Worm (Caenorhabditis elegans): Measurements from ENCODE around the gene T14G12.12.

The T14G12.12 gene

ce11 chrX:3788483-3788882 lies 30.2 kb upstream of the T14G12.12 start (continued):
- TF ChIP-seq blmp-1 (tag; optimal IDR thresholded peaks at IDR 0.05; ENCODE audit: insufficient read depth) (no peak), nhr-25 (tag; optimal IDR thresholded peaks at IDR 0.05) (peak; percentile 93), nhr-6 (tag; optimal IDR thresholded peaks at IDR 0.05) (peak; percentile 61), sma-3 (GFP tag; optimal IDR thresholded peaks at IDR 0.05) (peak; percentile 84)

- TF ChIP-seq C34F6.9 (tag; optimal IDR thresholded peaks at IDR 0.05) (peak; percentile 47), nhr-11 (tag; optimal IDR thresholded peaks at IDR 0.05) (no peak), ceh-16 (tag; optimal IDR thresholded peaks at IDR 0.05) (peak; percentile 91), crh-2 (tag; optimal IDR thresholded peaks at IDR 0.05) (peak; percentile 64), lin-13 (GFP tag; optimal IDR thresholded peaks at IDR 0.05) (peak; percentile 43), ZK546.5 (tag; optimal IDR thresholded peaks at IDR 0.05) (no peak), lin-11 (tag; optimal IDR thresholded peaks at IDR 0.05) (peak; percentile 7), blmp-1 (tag; optimal IDR thresholded peaks at IDR 0.05; ENCODE audit: insufficient read depth) (peak; percentile 73), sem-4 (tag; optimal IDR thresholded peaks at IDR 0.05) (peak; percentile 41), lsy-2 (tag; optimal IDR thresholded peaks at IDR 0.05) (peak in 1 of 2 experiments; percentile 27), lin-39 (tag; optimal IDR thresholded peaks at IDR 0.05) (no peak), F13H6.1 (tag; optimal IDR thresholded peaks at IDR 0.05) (peak; percentile 60), ztf-1 (GFP tag; conservative IDR thresholded peaks at IDR 0.05) (no peak), sma-3 (GFP tag; optimal IDR thresholded peaks at IDR 0.05) (peak; percentile 51), egl-27 (tag; optimal IDR thresholded peaks at IDR 0.05) (peak; percentile 40), nhr-129 (tag; optimal IDR thresholded peaks at IDR 0.05) (peak; percentile 74), mdl-1 (tag; optimal IDR thresholded peaks at IDR 0.05) (peak; percentile 31 to 46), nhr-25 (tag; optimal IDR thresholded peaks at IDR 0.05) (peak; percentile 95), nhr-21 (tag; optimal IDR thresholded peaks at IDR 0.05) (peak; percentile 24), nhr-23 (tag; optimal IDR thresholded peaks at IDR 0.05) (peak; percentile 7), unc-39 (tag; optimal IDR thresholded peaks at IDR 0.05) (no peak)
Measured at ce11 chrX:3787431-3788076, 29.3 kb upstream of the T14G12.12 start, which contains the start of gene pmpl-1. Gene pmpl-1 (plus strand): TSS chrX:3788026.

- TF ChIP-seq nhr-129 (tag; optimal IDR thresholded peaks at IDR 0.05), result peak; percentile 42
- TF ChIP-seq unc-39 (tag; optimal IDR thresholded peaks at IDR 0.05), result no peak
- peak; percentile 27 for TF ChIP-seq sma-3 (GFP tag; optimal IDR thresholded peaks at IDR 0.05)
- peak; percentile 80 for TF ChIP-seq blmp-1 (tag; optimal IDR thresholded peaks at IDR 0.05; ENCODE audit: insufficient read depth)
- TF ChIP-seq C34F6.9 (tag; optimal IDR thresholded peaks at IDR 0.05), result peak; percentile 7
- peak; percentile 18 for TF ChIP-seq sma-9 (GFP tag; optimal IDR thresholded peaks at IDR 0.05)
- TF ChIP-seq sma-9 (tag; optimal IDR thresholded peaks at IDR 0.05), result no peak
- TF ChIP-seq mbf-1 (tag; optimal IDR thresholded peaks at IDR 0.05), result no peak
Measured at ce11 chrX:3785111-3785808, 27.0 kb upstream of the T14G12.12 start.

ce11 chrX:3783659-3784058 lies 25.4 kb upstream of the T14G12.12 start:
- TF ChIP-seq lin-39 (tag; optimal IDR thresholded peaks at IDR 0.05), result no peak

ce11 chrX:3781040-3781439 lies 22.7 kb upstream of the T14G12.12 start, which contains the start of gene marg-1:
Gene marg-1 (minus strand): TSS chrX:3781140.
- TF ChIP-seq nhr-10 (tag; optimal IDR thresholded peaks at IDR 0.05) (no peak), ztf-1 (GFP tag; conservative IDR thresholded peaks at IDR 0.05) (no peak), nhr-12 (tag; optimal IDR thresholded peaks at IDR 0.05) (no peak), elt-3 (tag; optimal IDR thresholded peaks at IDR 0.05) (no peak), F13H6.1 (tag; optimal IDR thresholded peaks at IDR 0.05) (no peak)

ce11 chrX:3773233-3773632 lies 14.9 kb upstream of the T14G12.12 start:
- TF ChIP-seq mab-5 (tag; optimal IDR thresholded peaks at IDR 0.05) (no peak), blmp-1 (tag; optimal IDR thresholded peaks at IDR 0.05; ENCODE audit: insufficient read depth) (peak; percentile 32), nhr-21 (tag; optimal IDR thresholded peaks at IDR 0.05) (no peak)

Data from whole organism, L2 larva.